Fruit fly (Drosophila melanogaster) whole organism, prepupa: ENCODE data around the gene Cog1.

ENCODE experiments used
- CG34406 ChIP-seq: fragments of 200-800 bp; sonication (Bioruptor generic); optimal IDR thresholded peaks from 3 replicates; lab custom pipeline; 2016; ENCODE audit warnings: missing biosample characterization, missing genetic modification characterization
- Eip78C ChIP-seq: fragments of 200-800 bp; sonication (Bioruptor generic); peaks from one replicate; lab custom pipeline; 2016; ENCODE audit warnings: missing biosample characterization, missing genetic modification characterization
- Gug ChIP-seq: fragments of 200-800 bp; sonication (Bioruptor generic); IDR thresholded peaks from 2 replicates; pipeline ENCODE4 v1.3.6; 2022; ENCODE audit warnings: missing biosample characterization, missing genetic modification characterization
- Sox102F ChIP-seq: fragments of 200-800 bp; sonication (Bioruptor generic); optimal IDR thresholded peaks from 2 replicates; lab custom pipeline; 2016; ENCODE audit warnings: missing biosample characterization, mild to moderate bottlenecking, missing genetic modification characterization

DNA sequence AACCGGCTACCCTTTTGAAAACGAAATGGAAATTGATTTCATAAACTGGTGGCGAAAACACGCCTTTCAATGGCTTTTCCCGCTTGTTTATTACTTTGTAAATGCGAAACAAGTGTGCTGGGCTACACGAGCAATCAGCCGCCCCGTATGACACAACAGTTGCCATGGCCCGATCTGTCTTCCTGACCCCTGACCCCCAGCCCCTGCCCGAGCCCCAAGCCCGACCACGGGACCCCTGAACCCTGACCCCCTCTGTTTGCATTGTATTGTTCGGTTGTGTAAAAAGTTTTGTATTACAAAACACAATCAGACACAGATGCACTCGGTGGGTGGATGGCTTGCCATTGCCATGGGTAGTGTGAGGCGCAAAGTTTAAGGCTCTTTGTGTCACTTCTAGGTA, 33.9 kb downstream of the Cog1 start:
- no peak for TF ChIP-seq Gug (GFP tag; lab: Robert Waterston, UW)
- no peak for TF ChIP-seq CG34406 (GFP tag; lab: Kevin White, UChicago)
- TF ChIP-seq Sox102F = no peak
- TF ChIP-seq Eip78C (GFP tag; lab: Kevin White, UChicago) = no peak
